Worm (Caenorhabditis elegans) whole organism, midembryonic: ENCODE data around the gene ssp-32.

ENCODE experiments used
- T22C8.4 ChIP-seq: fragments of 200-800 bp; sonication (Bioruptor generic); IDR thresholded peaks from 2 replicates; pipeline ENCODE4 v1.3.6; 2022; ENCODE audit warnings: missing genetic modification characterization, missing compliant biosample characterization
- cog-1 ChIP-seq: sonication (generic microtip); optimal IDR thresholded peaks from 2 replicates; lab custom pipeline; 2016; ENCODE audit warnings: missing genetic modification characterization, missing compliant biosample characterization
- flt-1 ChIP-seq: fragments of 200-800 bp; sonication (Bioruptor generic); IDR thresholded peaks from 2 replicates; pipeline ENCODE4 v1.3.6; 2022; ENCODE audit warnings: missing genetic modification characterization, missing compliant biosample characterization
- klf-2 ChIP-seq: fragments of 200-800 bp; sonication (Bioruptor generic); conservative IDR thresholded peaks from 2 replicates; pipeline ENCODE4 v1.3.6; 2022; ENCODE audit warnings: missing genetic modification reagents, missing genetic modification characterization, missing compliant biosample characterization
- med-1 ChIP-seq: sonication (generic microtip); optimal IDR thresholded peaks from 2 replicates; lab custom pipeline; 2017; ENCODE audit warnings: missing genetic modification characterization, mild to moderate bottlenecking, missing compliant biosample characterization, antibody characterized with exemption, missing genetic modification reagents; ENCODE audit not compliant: insufficient read depth
- ref-1 ChIP-seq: fragments of 200-800 bp; sonication (Bioruptor generic); conservative IDR thresholded peaks from 2 replicates; pipeline ENCODE4 v1.3.6; 2022; ENCODE audit warnings: missing genetic modification reagents, missing genetic modification characterization, missing compliant biosample characterization
- tab-1 ChIP-seq: fragments of 200-800 bp; sonication (Bioruptor generic); IDR thresholded peaks from 2 replicates; pipeline ENCODE4 v1.3.6; 2022; ENCODE audit warnings: missing genetic modification characterization, missing compliant biosample characterization
- ztf-23 ChIP-seq: fragments of 200-800 bp; sonication (Bioruptor generic); IDR thresholded peaks from 2 replicates; pipeline ENCODE4 v1.3.6; 2022; ENCODE audit warnings: missing genetic modification reagents, missing genetic modification characterization, missing compliant biosample characterization
- ztf-29 ChIP-seq: fragments of 200-800 bp; sonication (Bioruptor generic); IDR thresholded peaks from 2 replicates; pipeline ENCODE4 v1.3.6; 2022; ENCODE audit warnings: missing genetic modification reagents, missing genetic modification characterization, missing compliant biosample characterization

ssp-32 gene

DNA sequence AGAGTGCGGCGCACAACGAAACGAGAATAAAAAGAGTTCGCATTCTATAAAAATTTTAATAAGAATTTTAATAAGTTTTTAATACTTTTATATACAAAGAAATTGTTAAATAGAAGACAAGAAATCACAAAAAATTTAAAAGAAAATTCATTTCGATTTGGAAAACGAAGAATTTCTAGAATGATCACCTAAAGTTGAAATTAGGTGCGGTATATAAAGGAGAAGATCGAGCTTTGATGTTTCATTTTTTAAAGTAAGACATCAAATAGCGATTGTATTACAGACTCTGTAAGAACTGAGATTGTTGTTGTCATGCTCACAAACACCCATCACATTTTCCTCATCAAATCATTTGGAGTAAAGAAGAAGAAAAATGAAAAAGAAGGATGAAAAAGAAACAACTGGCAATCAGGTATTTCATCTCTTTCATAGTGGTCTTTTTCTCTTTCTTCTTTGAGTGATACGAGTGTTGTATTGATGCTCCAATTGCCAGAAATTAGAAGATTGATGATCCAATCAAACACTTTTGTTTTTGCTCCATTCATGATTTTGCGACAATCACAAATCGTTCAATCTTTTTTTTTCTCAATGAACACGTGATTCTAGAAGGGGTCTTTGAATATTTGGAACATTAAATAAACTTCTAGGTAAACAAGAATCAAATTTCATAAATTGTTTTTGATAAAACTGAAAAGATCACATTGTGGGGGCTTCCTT lies 33.1 kb downstream of the ssp-32 start, which contains the start of gene dur-1:
TSS of gene dur-1 (minus strand) at position 51 of the 717 bp plus-strand sequence.
- TF ChIP-seq klf-2 (GFP tag; lab: Robert Waterston, UW) (no peak), ztf-23 (no peak), med-1 (GFP tag; lab: Kevin White, UChicago) (no peak), ref-1 (GFP tag; lab: Robert Waterston, UW) (no peak), T22C8.4 (GFP tag; lab: Robert Waterston, UW) (no peak), cog-1 (tag; lab: Kevin White, UChicago) (no peak), flt-1 (GFP tag; lab: Robert Waterston, UW) (no peak), tab-1 (no peak)

DNA sequence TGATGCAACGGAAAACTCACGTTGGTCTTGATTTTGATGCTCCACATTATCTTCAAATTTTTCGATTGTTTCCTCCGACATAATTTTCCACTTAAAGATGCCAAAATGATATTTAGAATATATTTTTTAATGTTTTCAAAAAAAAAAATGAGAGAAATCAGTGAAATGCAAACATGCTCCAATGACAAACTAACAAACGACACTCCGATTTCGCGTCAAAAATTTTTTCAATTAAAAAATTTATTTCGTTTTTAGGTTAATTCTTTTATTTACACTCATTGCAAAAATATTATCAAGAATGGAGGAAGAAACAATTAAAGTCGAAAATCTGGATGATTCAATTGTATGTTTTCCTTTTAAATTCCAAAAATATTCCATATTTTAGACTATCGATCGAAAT lies 36.9 kb downstream of the ssp-32 start, which contains the start of the genes trmt-10A and F25H8.2:
TSS of gene trmt-10A (minus strand) at position 159 of the 400 bp plus-strand sequence.
TSS of gene F25H8.2 (plus strand) at position 181 of the 400 bp plus-strand sequence.
- no peak for TF ChIP-seq tab-1
- TF ChIP-seq T22C8.4 (GFP tag; lab: Robert Waterston, UW), result no peak
- TF ChIP-seq ztf-23, result no peak
- no peak for TF ChIP-seq ztf-29 (GFP tag; lab: Robert Waterston, UW)
- no peak for TF ChIP-seq cog-1 (tag; lab: Kevin White, UChicago)
- no peak for TF ChIP-seq klf-2 (GFP tag; lab: Robert Waterston, UW)
- TF ChIP-seq ref-1 (GFP tag; lab: Robert Waterston, UW), result no peak
- TF ChIP-seq med-1 (GFP tag; lab: Kevin White, UChicago), result no peak
- no peak for TF ChIP-seq flt-1 (GFP tag; lab: Robert Waterston, UW)

DNA sequence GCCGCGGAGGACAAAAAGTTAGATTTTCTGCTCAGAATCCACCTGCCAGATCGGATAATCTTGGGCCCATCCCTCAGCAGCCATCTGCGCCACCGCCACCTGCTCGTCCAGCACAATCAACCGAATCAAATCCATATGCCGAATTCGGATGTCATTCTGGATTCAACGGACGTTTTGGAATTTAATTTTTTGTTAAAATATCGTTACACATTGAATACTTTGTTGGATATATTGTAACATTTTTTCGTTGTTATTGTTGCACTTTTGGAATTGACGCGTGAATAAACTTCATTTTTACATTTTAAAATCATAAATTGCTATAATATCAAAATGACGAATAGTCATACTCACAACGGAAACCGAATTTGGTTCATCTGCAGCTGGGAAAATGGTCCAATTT lies 38.4 kb downstream of the ssp-32 start, which contains the start of gene spe-29:
TSS of gene spe-29 (plus strand) at position 301 of the 400 bp plus-strand sequence.
- TF ChIP-seq flt-1 (GFP tag; lab: Robert Waterston, UW), result no peak
- no peak for TF ChIP-seq med-1 (GFP tag; lab: Kevin White, UChicago)
- no peak for TF ChIP-seq tab-1
- no peak for TF ChIP-seq klf-2 (GFP tag; lab: Robert Waterston, UW)
- TF ChIP-seq ztf-29 (GFP tag; lab: Robert Waterston, UW), result no peak
- TF ChIP-seq T22C8.4 (GFP tag; lab: Robert Waterston, UW), result no peak
- no peak for TF ChIP-seq ztf-23
- TF ChIP-seq ref-1 (GFP tag; lab: Robert Waterston, UW), result no peak

DNA sequence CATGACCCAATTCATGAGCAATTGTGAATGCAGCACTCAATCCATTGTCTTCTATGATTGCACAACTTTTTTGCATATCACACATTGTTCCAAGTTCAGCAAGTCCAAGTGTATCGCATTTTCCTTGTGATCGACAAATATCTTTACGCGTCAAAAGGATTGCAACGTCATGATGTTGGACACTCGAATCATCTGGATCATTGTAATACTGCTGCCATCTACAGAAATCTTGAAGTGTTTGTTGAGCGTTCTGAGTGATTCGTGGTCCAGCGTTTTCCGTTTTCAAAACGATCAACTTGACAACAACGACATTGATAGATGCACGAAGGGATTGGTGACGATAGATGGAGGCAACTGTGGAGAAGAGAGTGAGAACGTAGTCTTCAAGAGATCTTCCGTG lies 48.0 kb downstream of the ssp-32 start:
- TF ChIP-seq ztf-23 (no peak), cog-1 (tag; lab: Kevin White, UChicago) (no peak), ztf-29 (GFP tag; lab: Robert Waterston, UW) (no peak), med-1 (GFP tag; lab: Kevin White, UChicago) (no peak), flt-1 (GFP tag; lab: Robert Waterston, UW) (no peak), ref-1 (GFP tag; lab: Robert Waterston, UW) (no peak)

DNA sequence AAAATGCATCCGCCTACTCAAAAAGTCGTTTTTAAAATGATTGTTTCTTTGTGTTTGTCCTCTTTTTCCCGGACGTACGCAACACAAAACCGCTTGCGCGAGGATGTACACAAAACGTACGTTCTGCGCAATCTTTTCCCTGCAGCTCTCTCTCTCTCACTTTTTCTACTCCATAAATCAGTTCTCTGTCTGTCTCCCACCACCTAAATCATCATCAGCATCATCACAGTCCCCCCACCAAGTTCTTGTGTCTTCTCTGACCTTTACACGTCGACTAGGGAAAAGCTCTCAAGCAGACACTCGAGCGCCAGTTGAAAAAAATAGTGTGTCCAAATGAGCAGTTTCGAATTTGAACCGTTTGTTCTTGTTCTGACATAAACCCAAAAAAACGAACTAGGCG lies 49.1 kb downstream of the ssp-32 start:
- no peak for TF ChIP-seq flt-1 (GFP tag; lab: Robert Waterston, UW)
